Fruit fly (Drosophila melanogaster) whole organism: ENCODE results near the gene unc-45.

Source experiments
- CG8478 ChIP-seq: fragments of >200 bp; optimal IDR thresholded peaks from 2 replicates; lab custom pipeline; 2018; ENCODE audit warnings: inconsistent platforms
- Dll ChIP-seq: fragments of >200 bp; optimal IDR thresholded peaks from 2 replicates; lab custom pipeline; 2017
- EcR ChIP-seq, 2 experiments: fragments of >200 bp; optimal IDR thresholded peaks; 2 replicates each; lab custom pipeline; 2017; ENCODE audit warnings: missing biosample characterization in 2 of 2, missing genetic modification characterization in 2 of 2, missing genetic modification reagents in 2 of 2
- pan ChIP-seq: fragments of >200 bp; optimal IDR thresholded peaks from 2 replicates; lab custom pipeline; 2017
- psq ChIP-seq: fragments of >200 bp; optimal IDR thresholded peaks from 2 replicates; lab custom pipeline; 2017
- usp ChIP-seq: fragments of >200 bp; optimal IDR thresholded peaks from 2 replicates; lab custom pipeline; 2017; ENCODE audit warnings: missing biosample characterization, missing genetic modification characterization, mixed read lengths

Gene unc-45

dm6 chr3R:8007595-8008255 lies 25.4 kb upstream of the unc-45 start, which contains the start of gene CG2767:
CG2767 (minus strand) TSS chr3R:8008110.
- no peak for TF ChIP-seq EcR (GFP tag; optimal IDR thresholded peaks at IDR 0.05; lab: Kevin White, UChicago)
- TF ChIP-seq pan (lab: Kevin White, UChicago): no peak
- no peak for TF ChIP-seq Dll
- no peak for TF ChIP-seq usp (GFP tag; lab: Kevin White, UChicago)
- no peak for TF ChIP-seq psq
- no peak for TF ChIP-seq CG8478 (lab: Kevin White, UChicago)

DNA sequence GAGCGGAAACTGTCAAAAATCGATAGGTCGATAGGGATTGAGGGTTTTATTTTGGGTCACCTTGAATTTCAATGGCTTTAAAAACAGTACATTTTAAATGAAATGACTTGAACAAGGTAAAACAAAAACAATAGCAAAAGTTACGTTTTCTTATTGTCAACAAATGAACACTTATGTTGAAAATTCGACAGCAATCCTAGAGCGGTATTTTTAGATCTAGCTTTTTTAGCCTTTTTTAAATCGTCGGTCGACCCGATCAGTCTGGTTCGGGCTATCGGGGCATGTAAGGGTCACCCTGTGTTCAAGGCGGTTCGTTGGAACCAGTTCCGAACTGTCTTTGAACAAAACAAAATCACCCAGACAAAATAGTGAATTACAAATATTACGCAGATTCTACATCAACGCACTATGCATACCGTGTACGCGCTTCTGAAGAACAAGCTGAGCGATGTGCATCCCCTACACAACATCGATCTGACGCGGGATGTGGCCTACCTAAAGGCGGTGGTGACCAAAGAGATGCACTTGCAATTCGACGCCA lies 24.0 kb upstream of the unc-45 start, which contains the start of the genes CG11052 and CG3223:
TSS of gene CG11052 (minus strand) at position 218 of the 541 bp plus-strand sequence.
TSS of gene CG3223 (plus strand) at position 321 of the 541 bp plus-strand sequence.
- TF ChIP-seq EcR (GFP tag; optimal IDR thresholded peaks at IDR 0.05; lab: Kevin White, UChicago) (no peak), CG8478 (lab: Kevin White, UChicago) (no peak), psq (no peak), Dll (no peak), pan (lab: Kevin White, UChicago) (no peak), usp (GFP tag; lab: Kevin White, UChicago) (no peak)

DNA sequence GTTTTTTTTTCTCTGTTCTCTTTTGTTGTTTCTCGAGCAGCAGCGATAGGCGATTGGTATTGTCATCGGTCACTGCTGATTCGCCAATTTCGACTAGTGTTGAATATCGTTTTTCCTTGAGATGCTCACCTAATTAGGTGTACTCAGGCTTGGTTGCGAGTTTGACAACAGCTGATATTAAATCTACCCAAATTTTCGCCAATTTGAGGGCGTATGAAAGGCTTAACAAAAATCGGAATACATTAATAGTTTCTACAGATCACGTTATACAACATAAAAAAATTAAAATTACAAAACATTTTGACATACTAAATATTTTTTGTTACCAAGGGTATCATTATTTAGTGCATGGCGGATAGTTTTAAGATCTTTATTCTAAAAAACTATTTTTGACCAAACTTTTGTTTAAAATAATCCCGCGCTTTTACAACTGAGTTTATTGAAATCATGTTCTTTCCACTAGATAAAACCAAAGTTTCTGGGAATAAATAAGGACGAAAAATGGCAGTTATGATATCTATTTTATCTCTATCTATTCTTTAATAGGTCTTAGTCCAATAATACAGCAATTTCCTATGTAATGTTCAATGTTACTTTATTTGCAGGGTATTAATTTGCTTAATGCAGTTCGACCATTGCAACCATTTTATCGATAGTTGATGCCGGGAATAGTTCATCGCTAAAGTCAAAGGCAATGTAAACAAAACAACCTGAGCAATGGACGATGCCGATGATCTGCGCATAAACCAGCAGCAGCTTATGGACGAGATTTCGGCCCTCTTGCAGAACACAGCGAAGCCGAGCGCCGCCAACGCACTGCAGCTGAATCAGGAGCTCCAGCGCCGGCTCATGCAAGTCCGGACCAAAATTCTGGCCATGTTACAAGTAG lies 19.7 kb upstream of the unc-45 start, which contains the start of the genes CG10435 and Pbp95:
TSS of gene CG10435 (minus strand) at position 81 of the 889 bp plus-strand sequence.
TSS of gene Pbp95 (plus strand) at position 671 of the 889 bp plus-strand sequence.
- TF ChIP-seq pan (lab: Kevin White, UChicago) (peak; percentile 71), CG8478 (lab: Kevin White, UChicago) (no peak), Dll (no peak), EcR (GFP tag; optimal IDR thresholded peaks at IDR 0.05; lab: Kevin White, UChicago) (no peak)

- TF ChIP-seq Dll: no peak
- TF ChIP-seq CG8478 (lab: Kevin White, UChicago): no peak
- TF ChIP-seq usp (GFP tag; lab: Kevin White, UChicago): no peak
- no peak for TF ChIP-seq psq
- TF ChIP-seq EcR (GFP tag; optimal IDR thresholded peaks at IDR 0.05; lab: Kevin White, UChicago): no peak
- no peak for TF ChIP-seq pan (lab: Kevin White, UChicago)
Observed at dm6 chr3R:8026515-8026914, 6.6 kb upstream of the unc-45 start.

dm6 chr3R:8027203-8027688 lies 5.9 kb upstream of the unc-45 start:
- peak; percentile 63 for TF ChIP-seq Dll
- no peak for TF ChIP-seq CG8478 (lab: Kevin White, UChicago)
- no peak for TF ChIP-seq EcR (GFP tag; optimal IDR thresholded peaks at IDR 0.05; lab: Kevin White, UChicago)

- TF ChIP-seq CG8478 (lab: Kevin White, UChicago) (no peak), EcR (GFP tag; optimal IDR thresholded peaks at IDR 0.05; lab: Kevin White, UChicago) (no peak), Dll (no peak), pan (lab: Kevin White, UChicago) (no peak), usp (GFP tag; lab: Kevin White, UChicago) (no peak), psq (no peak)
Observed at dm6 chr3R:8029496-8030013, 3.5 kb upstream of the unc-45 start, which contains the start of gene ImpE3. ImpE3 (minus strand) TSS chr3R:8029546.

dm6 chr3R:8030151-8030899 lies 2.8 kb upstream of the unc-45 start, which contains the start of the genes CG10903 and CG2747:
CG10903 (plus strand) TSS chr3R:8030411.
CG2747 (minus strand) TSS chr3R:8030790.
- no peak for TF ChIP-seq EcR (GFP tag; optimal IDR thresholded peaks at IDR 0.05; lab: Kevin White, UChicago)

DNA sequence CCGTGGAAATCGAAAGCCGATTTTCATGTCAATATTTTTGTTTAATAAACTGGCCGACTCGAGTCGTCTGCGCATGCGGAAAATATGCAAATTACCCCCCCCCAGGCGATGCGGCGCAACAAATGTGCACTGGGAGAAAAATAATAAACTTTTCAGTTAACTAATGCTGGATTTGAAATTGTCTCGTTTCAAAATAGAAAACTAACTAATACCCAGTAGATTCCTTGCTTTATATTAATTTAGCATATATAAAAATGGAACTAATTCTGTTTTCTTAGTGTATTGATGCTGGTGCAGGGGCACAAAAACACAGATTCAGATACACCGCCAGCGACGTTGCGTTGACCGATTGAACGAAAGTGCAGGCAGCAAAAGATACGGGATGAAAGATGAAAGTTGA lies 4.8 kb downstream of the unc-45 start:
- TF ChIP-seq usp (GFP tag; lab: Kevin White, UChicago) (no peak), CG8478 (lab: Kevin White, UChicago) (no peak), pan (lab: Kevin White, UChicago) (no peak), psq (no peak), Dll (no peak), EcR (GFP tag; optimal IDR thresholded peaks at IDR 0.05; lab: Kevin White, UChicago) (no peak)

- TF ChIP-seq psq (no peak), CG8478 (lab: Kevin White, UChicago) (no peak), Dll (no peak), EcR (GFP tag; optimal IDR thresholded peaks at IDR 0.05; lab: Kevin White, UChicago) (no peak), usp (GFP tag; lab: Kevin White, UChicago) (no peak), pan (lab: Kevin White, UChicago) (no peak)
Observed at dm6 chr3R:8038927-8039326, 5.8 kb downstream of the unc-45 start.

DNA sequence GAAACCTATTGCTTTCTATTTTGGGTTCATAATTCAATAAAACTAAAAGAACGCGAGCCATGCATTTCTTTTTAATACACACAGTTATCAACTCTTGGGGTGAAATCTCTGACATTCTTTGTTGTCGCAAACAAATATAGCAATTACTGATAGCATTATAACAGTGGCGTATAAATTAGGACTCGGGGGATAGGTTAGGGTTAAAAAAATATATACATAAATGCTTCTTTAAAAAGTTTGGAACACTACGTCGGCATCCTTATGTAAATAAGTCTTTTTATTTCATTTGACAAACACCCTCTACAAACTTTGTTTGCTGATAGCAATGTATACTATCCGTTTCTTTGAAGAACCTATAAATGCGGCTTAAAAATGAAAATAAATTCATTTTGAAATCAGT lies 7.7 kb downstream of the unc-45 start, which contains the start of gene CG43060:
TSS of gene CG43060 (plus strand) at position 382 of the 400 bp plus-strand sequence.
- TF ChIP-seq EcR (GFP tag; optimal IDR thresholded peaks at IDR 0.05; lab: Kevin White, UChicago): no peak
- TF ChIP-seq CG8478 (lab: Kevin White, UChicago): no peak
- no peak for TF ChIP-seq usp (GFP tag; lab: Kevin White, UChicago)
- no peak for TF ChIP-seq Dll
- no peak for TF ChIP-seq pan (lab: Kevin White, UChicago)
- TF ChIP-seq psq: no peak
